Worm (Caenorhabditis elegans): ENCODE results near the gene glb-14.

DNA sequence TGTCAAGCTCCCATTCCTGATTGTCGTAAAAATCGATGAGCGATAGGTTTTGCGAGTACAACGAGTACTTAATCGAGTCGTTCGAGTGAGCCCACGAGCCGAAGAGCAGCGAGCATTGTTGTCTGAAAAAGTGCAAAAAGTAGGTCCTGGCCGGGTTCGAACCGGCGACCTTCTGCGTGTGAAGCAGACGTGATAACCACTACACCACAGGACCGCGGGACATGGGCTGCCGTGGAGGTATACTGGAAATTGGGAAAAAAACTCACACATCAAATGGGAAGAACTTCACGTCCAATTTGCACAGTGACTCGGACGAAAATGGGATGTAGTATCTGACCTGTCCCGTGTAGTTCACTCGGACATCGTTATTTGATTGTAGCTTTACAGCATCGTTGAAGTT, 29.4 kb downstream of the glb-14 start:
- no peak for TF ChIP-seq W03F9.2 (tag; optimal IDR thresholded peaks at IDR 0.05)
- no peak for TF ChIP-seq him-1 (tag; optimal IDR thresholded peaks at IDR 0.05)
- no peak for TF ChIP-seq dao-5 (tag; optimal IDR thresholded peaks at IDR 0.05)

All from whole organism, L4/young adult.